Worm (Caenorhabditis elegans): ENCODE results near the gene gtsf-1.
"Not testable (repeated sequence)": the region's sequence is repeated elsewhere in the genome, so short reads cannot be mapped to it uniquely, and the experiment has no call there.

gtsf-1 gene

DNA sequence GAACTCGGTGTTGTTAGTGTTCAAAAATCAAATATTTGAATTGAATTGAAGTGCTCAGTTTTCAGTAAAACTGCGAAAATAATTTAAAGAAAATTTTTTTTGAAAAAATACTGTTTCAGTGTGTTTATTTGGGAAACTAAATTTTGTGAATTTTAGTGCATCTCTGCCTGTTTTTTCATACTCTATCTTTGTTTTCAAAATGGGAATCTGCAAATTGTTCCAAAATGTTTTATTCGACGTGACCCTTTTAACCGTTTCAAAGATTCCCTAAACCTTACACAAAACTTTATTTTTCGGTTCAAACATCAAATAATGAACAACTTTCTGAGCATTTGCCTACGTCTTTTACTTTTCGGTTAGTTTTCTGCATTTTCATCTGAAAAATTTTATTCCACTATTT, 35.7 kb upstream of the gtsf-1 start, which contains the start of gene Y116A8A.7:
Gene Y116A8A.7, plus strand, starts transcription at position 301 of the 400 bp plus-strand sequence.
- TF ChIP-seq nhr-12 (tag; optimal IDR thresholded peaks at IDR 0.05) (no peak), efl-1 (optimal IDR thresholded peaks at IDR 0.05) (no peak), efl-1 (GFP tag; optimal IDR thresholded peaks at IDR 0.05 in 1 of 2) (peak in 1 of 2 experiments; percentile 57), nhr-76 (tag; optimal IDR thresholded peaks at IDR 0.05) (no peak)

DNA sequence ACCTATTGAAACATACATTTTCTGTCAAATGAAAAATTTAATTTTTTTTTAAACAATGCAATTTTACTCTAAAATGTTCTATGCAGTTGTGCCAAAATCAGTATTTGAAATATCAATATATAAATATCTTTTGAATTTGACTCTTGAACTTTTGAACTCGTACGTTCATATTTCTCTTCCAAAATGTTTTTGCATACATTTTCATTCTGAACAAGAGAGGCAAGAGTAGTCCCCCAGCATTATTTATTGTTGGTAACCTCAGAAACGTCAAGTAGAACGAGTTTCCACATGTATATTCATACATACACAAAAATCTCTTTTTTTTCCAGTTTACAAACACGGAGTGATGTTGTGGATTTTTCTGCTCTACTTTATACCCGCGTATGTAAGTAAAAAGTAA, 34.3 kb upstream of the gtsf-1 start, which contains the start of gene clec-194:
Gene clec-194, plus strand, starts transcription at position 301 of the 400 bp plus-strand sequence.
- TF ChIP-seq fkh-10 (GFP tag; optimal IDR thresholded peaks at IDR 0.05) (no peak), blmp-1 (tag; optimal IDR thresholded peaks at IDR 0.05) (no peak), aly-2 (tag; optimal IDR thresholded peaks at IDR 0.05) (no peak), alr-1 (tag; optimal IDR thresholded peaks at IDR 0.05; ENCODE audit: borderline replicate concordance) (no peak), efl-1 (optimal IDR thresholded peaks at IDR 0.05) (no peak), efl-1 (GFP tag; optimal IDR thresholded peaks at IDR 0.05 in 1 of 2) (no peak), sptf-1 (tag; optimal IDR thresholded peaks at IDR 0.05) (no peak), nhr-11 (tag; optimal IDR thresholded peaks at IDR 0.05) (no peak), unc-86 (tag; optimal IDR thresholded peaks at IDR 0.05) (no peak), grh-1 (GFP tag; IDR thresholded peaks at IDR 0.05) (no peak), snu-23 (GFP tag; optimal IDR thresholded peaks at IDR 0.05) (no peak), C16A3.4 (tag; optimal IDR thresholded peaks at IDR 0.05) (no peak), unc-62 (GFP tag; optimal IDR thresholded peaks at IDR 0.05) (no peak), lsy-2 (tag; optimal IDR thresholded peaks at IDR 0.05) (no peak)

DNA sequence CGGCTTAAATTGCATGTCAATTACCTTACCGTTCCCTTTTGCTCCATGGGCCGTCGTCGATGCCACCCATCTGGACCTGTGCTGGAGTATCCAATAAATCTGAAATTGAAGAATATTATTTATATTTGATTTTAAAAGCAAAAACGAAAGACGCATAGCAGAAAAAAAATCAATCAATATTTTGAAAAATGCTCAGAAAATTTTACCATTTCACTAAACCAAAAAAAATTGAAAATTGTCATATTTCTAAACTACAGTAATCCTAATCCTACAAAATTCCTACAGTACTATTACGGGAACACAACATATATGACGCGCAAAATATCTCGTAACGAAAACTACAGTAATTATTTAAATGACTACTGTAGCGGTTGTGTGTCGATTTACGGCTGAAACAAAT, 22.8 kb upstream of the gtsf-1 start, which contains the start of gene Y116A8A.150:
Gene Y116A8A.150, minus strand, starts transcription at position 101 of the 400 bp plus-strand sequence.
- not testable (repeated sequence) for TF ChIP-seq fos-1 (tag; optimal IDR thresholded peaks at IDR 0.05); ceh-8 (GFP tag; optimal IDR thresholded peaks at IDR 0.05); blmp-1 (tag; optimal IDR thresholded peaks at IDR 0.05)

DNA sequence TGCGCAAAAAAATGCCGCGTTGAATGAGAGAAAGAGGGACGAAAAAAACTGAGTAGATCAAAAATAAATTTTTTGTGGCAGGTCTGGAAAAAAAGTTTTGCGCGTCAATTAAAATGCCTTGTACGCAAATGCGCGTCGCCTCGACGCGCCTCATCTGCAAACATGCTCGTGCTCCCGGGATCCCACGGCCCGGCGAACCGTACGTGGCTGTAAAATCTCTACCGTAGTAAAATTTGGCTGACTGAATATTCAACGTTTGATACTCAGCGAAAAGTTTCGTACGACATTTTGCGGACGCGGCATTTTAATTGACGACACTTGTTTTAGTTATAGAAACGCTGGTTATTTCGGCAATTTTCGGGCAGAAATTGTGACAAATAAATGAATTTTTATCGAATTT, 20.3 kb upstream of the gtsf-1 start:
- TF ChIP-seq pax-3 (tag; optimal IDR thresholded peaks at IDR 0.05) (peak; percentile 41), snu-23 (GFP tag; optimal IDR thresholded peaks at IDR 0.05) (peak; percentile 29), grh-1 (GFP tag; IDR thresholded peaks at IDR 0.05) (peak; percentile 95), lin-14 (GFP tag; optimal IDR thresholded peaks at IDR 0.05) (peak; percentile 50), nhr-19 (GFP tag; conservative IDR thresholded peaks at IDR 0.05) (peak; percentile 98), rnt-1 (tag; optimal IDR thresholded peaks at IDR 0.05) (peak; percentile 56), fkh-8 (tag; optimal IDR thresholded peaks at IDR 0.05) (peak; percentile 35), unc-98 (GFP tag; IDR thresholded peaks at IDR 0.05) (peak; percentile 84), swsn-7 (tag; optimal IDR thresholded peaks at IDR 0.05) (peak; percentile 58), lsy-2 (tag; optimal IDR thresholded peaks at IDR 0.05) (peak; percentile 63 to 76), ceh-88 (GFP tag; IDR thresholded peaks at IDR 0.05) (peak; percentile 94), nhr-90 (tag; optimal IDR thresholded peaks at IDR 0.05; ENCODE audit: poor library complexity) (peak; percentile 36), unc-86 (tag; optimal IDR thresholded peaks at IDR 0.05) (peak; percentile 27), mab-9 (GFP tag; IDR thresholded peaks at IDR 0.05) (peak; percentile 91), efl-1 (optimal IDR thresholded peaks at IDR 0.05) (peak; percentile 53 to 60), efl-1 (GFP tag; optimal IDR thresholded peaks at IDR 0.05 in 1 of 2) (peak; percentile 14 to 96), nhr-85 (tag) (peak; percentile 53), xbp-1 (tag; optimal IDR thresholded peaks at IDR 0.05) (peak; percentile 53), dpl-1 (GFP tag; optimal IDR thresholded peaks at IDR 0.05) (peak in 2 of 3 experiments; percentile 23 to 29), isw-1 (GFP tag; IDR thresholded peaks at IDR 0.05) (peak; percentile 94), lin-35 (GFP tag; optimal IDR thresholded peaks at IDR 0.05) (peak; percentile 0 to 49), fkh-4 (tag; optimal IDR thresholded peaks at IDR 0.05; ENCODE audit: borderline replicate concordance) (peak; percentile 8), tbx-2 (tag; optimal IDR thresholded peaks at IDR 0.05) (peak; percentile 42), nhr-71 (tag; optimal IDR thresholded peaks at IDR 0.05) (peak; percentile 76), F16B12.6 (tag; optimal IDR thresholded peaks at IDR 0.05) (peak; percentile 71), dsc-1 (tag; optimal IDR thresholded peaks at IDR 0.05) (peak; percentile 39), nhr-47 (tag; optimal IDR thresholded peaks at IDR 0.05) (peak; percentile 74), nhr-20 (tag; optimal IDR thresholded peaks at IDR 0.05) (peak; percentile 48)
